Worm (Caenorhabditis elegans): ENCODE results near the gene fbxb-13.

- TF ChIP-seq him-1 (tag; optimal IDR thresholded peaks at IDR 0.05) (no peak), W03F9.2 (tag; optimal IDR thresholded peaks at IDR 0.05) (no peak), dao-5 (tag; optimal IDR thresholded peaks at IDR 0.05) (no peak)
Measured at ce11 chrII:1750413-1750812, 37.7 kb upstream of the fbxb-13 start, which contains the start of the genes F36H5.13 and F36H5.8.
